Worm (Caenorhabditis elegans): Measurements from ENCODE around the gene vha-9.

vha-9 gene

ce11 chrII:10303663-10304115, at the start of gene vha-9:
Gene vha-9 (minus strand): TSS chrII:10303713.
- TF ChIP-seq ceh-16 (tag; optimal IDR thresholded peaks at IDR 0.05) (no peak), zag-1 (tag; optimal IDR thresholded peaks at IDR 0.05) (no peak), mbf-1 (tag; optimal IDR thresholded peaks at IDR 0.05) (no peak), nhr-10 (tag; optimal IDR thresholded peaks at IDR 0.05) (no peak), lin-39 (tag; optimal IDR thresholded peaks at IDR 0.05) (no peak), nhr-237 (tag; optimal IDR thresholded peaks at IDR 0.05) (no peak), egl-27 (tag; optimal IDR thresholded peaks at IDR 0.05) (no peak), mdl-1 (tag; optimal IDR thresholded peaks at IDR 0.05) (no peak), ztf-4 (tag; optimal IDR thresholded peaks at IDR 0.05) (peak; percentile 63), sma-9 (GFP tag; optimal IDR thresholded peaks at IDR 0.05) (peak; percentile 80), sma-9 (tag; optimal IDR thresholded peaks at IDR 0.05) (no peak), nhr-12 (tag; optimal IDR thresholded peaks at IDR 0.05) (no peak), nhr-129 (tag; optimal IDR thresholded peaks at IDR 0.05) (peak; percentile 40), nhr-11 (tag; optimal IDR thresholded peaks at IDR 0.05) (no peak), gmeb-1 (tag; optimal IDR thresholded peaks at IDR 0.05) (peak; percentile 81), R02D3.7 (tag; optimal IDR thresholded peaks at IDR 0.05) (no peak), ceh-82 (tag; optimal IDR thresholded peaks at IDR 0.05) (no peak), F13H6.1 (tag; optimal IDR thresholded peaks at IDR 0.05) (peak; percentile 77), elt-1 (tag; optimal IDR thresholded peaks at IDR 0.05) (no peak), ama-1 (optimal IDR thresholded peaks at IDR 0.05) (peak; percentile 44), unc-62 (GFP tag; optimal IDR thresholded peaks at IDR 0.05) (no peak), nhr-6 (tag; optimal IDR thresholded peaks at IDR 0.05) (no peak), ztf-11 (tag; optimal IDR thresholded peaks at IDR 0.05) (no peak), crh-2 (tag; optimal IDR thresholded peaks at IDR 0.05) (peak; percentile 69), alr-1 (tag; optimal IDR thresholded peaks at IDR 0.05) (no peak), C34F6.9 (tag; optimal IDR thresholded peaks at IDR 0.05) (peak; percentile 71), lsy-2 (tag; optimal IDR thresholded peaks at IDR 0.05) (peak; percentile 13 to 76), ztf-1 (GFP tag; conservative IDR thresholded peaks at IDR 0.05) (no peak), nhr-23 (tag; optimal IDR thresholded peaks at IDR 0.05) (no peak), aly-2 (tag; optimal IDR thresholded peaks at IDR 0.05) (no peak), skn-1 (tag; optimal IDR thresholded peaks at IDR 0.05) (peak; percentile 51), lin-11 (tag; optimal IDR thresholded peaks at IDR 0.05) (peak; percentile 83), lin-13 (GFP tag; optimal IDR thresholded peaks at IDR 0.05) (peak; percentile 79), nhr-25 (tag; optimal IDR thresholded peaks at IDR 0.05) (no peak), snpc-4 (tag; optimal IDR thresholded peaks at IDR 0.05) (peak; percentile 39), nhr-21 (tag; optimal IDR thresholded peaks at IDR 0.05) (peak; percentile 36), sem-4 (tag; optimal IDR thresholded peaks at IDR 0.05) (no peak), sma-3 (GFP tag; optimal IDR thresholded peaks at IDR 0.05) (peak; percentile 76), unc-39 (tag; optimal IDR thresholded peaks at IDR 0.05) (no peak), ZK546.5 (tag; optimal IDR thresholded peaks at IDR 0.05) (no peak), unc-55 (GFP tag; optimal IDR thresholded peaks at IDR 0.05) (peak; percentile 86), Y55F3AM.14 (GFP tag; optimal IDR thresholded peaks at IDR 0.05) (no peak), dmd-4 (tag; optimal IDR thresholded peaks at IDR 0.05) (no peak), peb-1 (tag; optimal IDR thresholded peaks at IDR 0.05) (no peak), mab-5 (tag; optimal IDR thresholded peaks at IDR 0.05) (peak; percentile 9), nhr-77 (tag; optimal IDR thresholded peaks at IDR 0.05) (no peak), fos-1 (tag; optimal IDR thresholded peaks at IDR 0.05) (peak; percentile 38), elt-3 (tag; optimal IDR thresholded peaks at IDR 0.05) (no peak), blmp-1 (tag; optimal IDR thresholded peaks at IDR 0.05; ENCODE audit: insufficient read depth) (peak; percentile 38)

All from whole organism, L2 larva.